Worm (Caenorhabditis elegans) whole organism, early embryonic: Measurements from ENCODE around the gene JC8.16.

Experiments
- B0310.2 ChIP-seq: sonication (generic microtip); optimal IDR thresholded peaks from 2 replicates; lab custom pipeline; 2016; ENCODE audit warnings: mild to moderate bottlenecking, missing genetic modification characterization, missing compliant biosample characterization
- F13C5.2 ChIP-seq: sonication (generic microtip); optimal IDR thresholded peaks from 2 replicates; lab custom pipeline; 2017; ENCODE audit warnings: mild to moderate bottlenecking, missing genetic modification characterization, inconsistent platforms, missing compliant biosample characterization
- aly-1 ChIP-seq: sonication (generic microtip); optimal IDR thresholded peaks from 2 replicates; lab custom pipeline; 2016; ENCODE audit warnings: missing genetic modification characterization, missing compliant biosample characterization
- ama-1 ChIP-seq: fragments of 150-350 bp; optimal IDR thresholded peaks from 2 replicates; lab custom pipeline; 2014
- ceh-13 ChIP-seq: fragments of 200-800 bp; sonication (Bioruptor generic); optimal IDR thresholded peaks from 2 replicates; lab custom pipeline; 2018; ENCODE audit warnings: mild to moderate bottlenecking, missing genetic modification characterization, missing compliant biosample characterization
- ceh-36 ChIP-seq: sonication (generic microtip); optimal IDR thresholded peaks from 2 replicates; lab custom pipeline; 2016; ENCODE audit warnings: missing genetic modification characterization, inconsistent platforms, missing compliant biosample characterization
- ets-7 ChIP-seq: sonication (generic microtip); optimal IDR thresholded peaks from 2 replicates; lab custom pipeline; 2016; ENCODE audit warnings: missing genotype, missing genetic modification characterization, missing compliant biosample characterization
- flt-1 ChIP-seq: fragments of 200-800 bp; sonication (Bioruptor generic); IDR thresholded peaks from 2 replicates; pipeline ENCODE4 v1.3.6; 2022; ENCODE audit warnings: missing genetic modification characterization, missing compliant biosample characterization
- hmbx-1 ChIP-seq: sonication (generic microtip); optimal IDR thresholded peaks from 2 replicates; lab custom pipeline; 2016; ENCODE audit warnings: mild to moderate bottlenecking, missing genetic modification characterization, missing compliant biosample characterization
- hmg-4 ChIP-seq: fragments of 200-800 bp; sonication (Bioruptor generic); optimal IDR thresholded peaks from 2 replicates; lab custom pipeline; 2018; ENCODE audit warnings: mild to moderate bottlenecking, missing genetic modification characterization, missing compliant biosample characterization
- hnd-1 ChIP-seq: sonication (generic microtip); optimal IDR thresholded peaks from 2 replicates; lab custom pipeline; 2016; ENCODE audit warnings: missing genetic modification characterization, missing compliant biosample characterization
- pes-1 ChIP-seq: fragments of 200-800 bp; sonication (Bioruptor generic); IDR thresholded peaks from 2 replicates; pipeline ENCODE4 v1.3.6; 2022; ENCODE audit warnings: missing genetic modification reagents, missing genetic modification characterization, missing compliant biosample characterization
- scrt-1 ChIP-seq: fragments of 200-800 bp; sonication (Bioruptor generic); IDR thresholded peaks from 2 replicates; pipeline ENCODE4 v1.3.6; 2022; ENCODE audit warnings: missing genetic modification characterization, missing compliant biosample characterization
- sea-1 ChIP-seq: fragments of 200-800 bp; sonication (Bioruptor generic); conservative IDR thresholded peaks from 2 replicates; pipeline ENCODE4 v1.3.6; 2022; ENCODE audit warnings: missing genetic modification characterization, missing compliant biosample characterization
- tbx-11 ChIP-seq: fragments of 200-800 bp; sonication (Bioruptor generic); IDR thresholded peaks from 2 replicates; pipeline ENCODE4 v1.3.6; 2022; ENCODE audit warnings: missing genetic modification characterization, missing compliant biosample characterization
- tbx-37 ChIP-seq: fragments of 200-800 bp; sonication (Bioruptor generic); conservative IDR thresholded peaks from 2 replicates; pipeline ENCODE4 v1.3.6; 2022; ENCODE audit warnings: missing genetic modification reagents, missing genetic modification characterization, missing compliant biosample characterization
- tra-4 ChIP-seq: sonication (generic microtip); optimal IDR thresholded peaks from 2 replicates; lab custom pipeline; 2017; ENCODE audit warnings: missing genetic modification characterization, missing compliant biosample characterization

The JC8.16 gene

DNA sequence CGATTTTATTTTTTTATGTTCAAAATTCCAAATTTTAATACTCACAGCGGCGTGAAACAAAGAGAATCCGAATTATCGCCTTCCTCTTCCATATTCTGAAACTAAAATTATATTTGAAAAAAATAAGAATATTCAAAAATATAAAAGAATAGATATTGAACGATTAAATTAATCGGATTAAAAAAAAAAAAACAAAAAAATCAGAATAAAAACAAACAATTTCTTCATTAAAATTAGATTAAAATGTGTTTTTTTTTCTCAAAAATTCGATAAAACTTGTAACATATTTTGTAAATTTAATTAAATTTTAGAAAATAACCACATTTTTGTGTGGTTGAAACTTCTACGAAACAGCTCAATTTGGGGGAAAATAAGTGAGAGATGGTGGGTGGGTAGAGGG is 23.8 kb downstream of the JC8.16 start, which contains the start of gene cpsf-3:
TSS of gene cpsf-3 (minus strand) at position 101 of the 400 bp plus-strand sequence.
- TF ChIP-seq ceh-36 (no peak), ama-1 (lab: Kevin White, UChicago) (no peak), pes-1 (GFP tag; lab: Robert Waterston, UW) (no peak), ets-7 (tag; lab: Kevin White, UChicago) (no peak), sea-1 (GFP tag; lab: Robert Waterston, UW) (no peak), F13C5.2 (no peak), tbx-11 (GFP tag; lab: Robert Waterston, UW) (no peak), aly-1 (tag; lab: Kevin White, UChicago) (no peak), scrt-1 (GFP tag; lab: Robert Waterston, UW) (no peak)

DNA sequence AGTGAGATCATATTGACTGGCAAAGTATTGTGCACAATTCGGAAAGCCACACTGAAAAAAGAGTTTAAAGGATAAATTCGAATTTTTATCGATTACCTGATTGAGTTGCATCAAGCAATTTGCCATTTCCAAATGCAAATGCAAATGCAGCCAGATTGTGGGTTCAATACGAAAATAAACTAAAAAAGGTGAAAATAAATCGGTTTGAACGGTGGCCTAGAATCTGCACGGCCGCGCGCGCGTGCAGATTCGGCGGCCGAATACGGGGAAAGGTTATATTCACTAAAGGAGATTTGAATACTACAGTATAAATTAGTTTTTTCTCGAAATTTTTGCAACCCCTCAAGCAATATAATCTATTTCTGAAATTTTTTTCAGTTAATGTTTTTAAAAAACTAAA is 30.3 kb downstream of the JC8.16 start, which contains the start of gene Y67H2A.10:
TSS of gene Y67H2A.10 (minus strand) at position 184 of the 400 bp plus-strand sequence.
- TF ChIP-seq flt-1 (GFP tag; lab: Robert Waterston, UW) (no peak), tbx-37 (GFP tag; lab: Robert Waterston, UW) (0 out of 2 replicates have a peak, but pooled peaks have one; percentile 27), scrt-1 (GFP tag; lab: Robert Waterston, UW) (no peak), ceh-36 (no peak), ama-1 (lab: Kevin White, UChicago) (no peak), hnd-1 (no peak), sea-1 (GFP tag; lab: Robert Waterston, UW) (no peak), pes-1 (GFP tag; lab: Robert Waterston, UW) (0 out of 2 replicates have a peak, but pooled peaks have one; percentile 9), ets-7 (tag; lab: Kevin White, UChicago) (no peak), ceh-13 (GFP tag; lab: Kevin White, UChicago) (no peak), F13C5.2 (peak; percentile 42), hmbx-1 (tag; lab: Kevin White, UChicago) (no peak)

DNA sequence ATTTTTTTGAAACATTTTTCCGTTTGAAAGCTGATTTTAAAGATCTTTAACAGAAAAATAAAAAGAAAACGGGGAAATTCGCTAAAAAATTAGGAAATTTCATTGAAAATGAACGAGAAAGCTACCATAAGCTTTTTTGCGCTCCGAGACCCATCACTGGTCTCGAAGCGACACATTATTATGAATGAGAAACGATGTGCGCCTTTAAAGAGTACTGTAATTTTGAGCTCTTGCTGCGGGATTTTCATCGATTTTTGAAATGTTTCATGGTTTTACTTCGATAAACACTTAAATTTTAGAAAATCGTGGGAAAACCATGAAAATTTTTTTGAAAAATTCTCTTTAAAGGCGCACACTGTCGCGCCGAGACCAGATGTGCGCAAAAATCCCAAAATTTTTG is 31.3 kb downstream of the JC8.16 start:
- TF ChIP-seq tra-4 (tag; lab: Kevin White, UChicago), result no peak
- no peak for TF ChIP-seq F13C5.2
- no peak for TF ChIP-seq hmbx-1 (tag; lab: Kevin White, UChicago)
- no peak for TF ChIP-seq B0310.2 (tag; lab: Kevin White, UChicago)
- no peak for TF ChIP-seq sea-1 (GFP tag; lab: Robert Waterston, UW)
- TF ChIP-seq hmg-4 (GFP tag; lab: Kevin White, UChicago), result no peak
- TF ChIP-seq ceh-36, result no peak
- no peak for TF ChIP-seq ama-1 (lab: Kevin White, UChicago)
- TF ChIP-seq aly-1 (tag; lab: Kevin White, UChicago), result no peak
- no peak for TF ChIP-seq tbx-11 (GFP tag; lab: Robert Waterston, UW)
- TF ChIP-seq hnd-1, result no peak
- TF ChIP-seq ceh-13 (GFP tag; lab: Kevin White, UChicago), result no peak
- TF ChIP-seq flt-1 (GFP tag; lab: Robert Waterston, UW), result no peak
- no peak for TF ChIP-seq ets-7 (tag; lab: Kevin White, UChicago)

DNA sequence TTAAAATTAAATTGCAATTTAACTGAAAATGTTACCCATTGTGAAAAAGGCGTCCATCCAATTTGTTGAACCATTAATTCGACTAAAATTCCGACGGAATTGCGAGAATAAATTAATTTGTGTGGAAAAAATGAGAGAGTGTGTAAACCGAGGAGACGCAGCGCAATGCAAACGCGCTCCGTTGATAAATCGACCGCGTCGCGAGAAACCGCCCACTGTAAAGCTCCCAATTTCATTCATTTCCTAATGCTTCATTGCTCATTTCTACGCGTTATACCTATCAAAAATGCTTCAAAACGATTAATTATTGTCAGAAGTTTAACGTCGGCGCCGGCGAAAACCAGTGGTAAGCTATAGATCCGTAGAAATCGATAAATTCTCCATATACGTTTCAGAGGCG is 38.8 kb downstream of the JC8.16 start, which contains the start of the genes Y67H2A.2 and micu-1:
TSS of gene Y67H2A.2 (minus strand) at position 74 of the 400 bp plus-strand sequence.
TSS of gene micu-1 (plus strand) at position 181 of the 400 bp plus-strand sequence.
- no peak for TF ChIP-seq B0310.2 (tag; lab: Kevin White, UChicago)
- TF ChIP-seq tbx-11 (GFP tag; lab: Robert Waterston, UW), result no peak
- no peak for TF ChIP-seq ceh-13 (GFP tag; lab: Kevin White, UChicago)
- TF ChIP-seq hmbx-1 (tag; lab: Kevin White, UChicago), result no peak
- peak; percentile 20 for TF ChIP-seq F13C5.2
- 0 out of 2 replicates have a peak, but pooled peaks have one; percentile 32 for TF ChIP-seq flt-1 (GFP tag; lab: Robert Waterston, UW)
- TF ChIP-seq tbx-37 (GFP tag; lab: Robert Waterston, UW), result no peak
- TF ChIP-seq scrt-1 (GFP tag; lab: Robert Waterston, UW), result no peak
- no peak for TF ChIP-seq sea-1 (GFP tag; lab: Robert Waterston, UW)

DNA sequence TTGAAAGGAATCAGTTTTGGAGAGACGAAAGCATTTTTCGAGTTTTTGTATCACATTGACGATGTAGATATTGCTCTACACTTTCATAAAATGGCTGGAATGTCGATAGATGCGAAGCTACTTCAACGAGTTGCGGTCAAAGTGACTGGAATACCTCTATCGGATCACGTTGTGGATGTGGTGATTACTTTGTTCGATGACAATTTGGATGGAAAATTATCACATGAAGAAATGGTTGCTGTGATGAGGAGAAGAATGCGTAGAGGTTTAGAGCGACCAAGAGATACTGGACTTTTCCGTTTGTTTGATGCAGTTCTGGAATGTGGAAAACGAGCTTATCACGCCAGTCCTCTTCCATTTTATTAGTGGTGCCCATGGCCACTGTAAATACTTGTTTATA is 40.7 kb downstream of the JC8.16 start:
- TF ChIP-seq flt-1 (GFP tag; lab: Robert Waterston, UW) (no peak), scrt-1 (GFP tag; lab: Robert Waterston, UW) (no peak), ceh-36 (no peak), sea-1 (GFP tag; lab: Robert Waterston, UW) (no peak), hmg-4 (GFP tag; lab: Kevin White, UChicago) (no peak), ets-7 (tag; lab: Kevin White, UChicago) (no peak), ama-1 (lab: Kevin White, UChicago) (no peak), F13C5.2 (no peak), tbx-37 (GFP tag; lab: Robert Waterston, UW) (no peak), B0310.2 (tag; lab: Kevin White, UChicago) (no peak), tbx-11 (GFP tag; lab: Robert Waterston, UW) (no peak), ceh-13 (GFP tag; lab: Kevin White, UChicago) (no peak)

DNA sequence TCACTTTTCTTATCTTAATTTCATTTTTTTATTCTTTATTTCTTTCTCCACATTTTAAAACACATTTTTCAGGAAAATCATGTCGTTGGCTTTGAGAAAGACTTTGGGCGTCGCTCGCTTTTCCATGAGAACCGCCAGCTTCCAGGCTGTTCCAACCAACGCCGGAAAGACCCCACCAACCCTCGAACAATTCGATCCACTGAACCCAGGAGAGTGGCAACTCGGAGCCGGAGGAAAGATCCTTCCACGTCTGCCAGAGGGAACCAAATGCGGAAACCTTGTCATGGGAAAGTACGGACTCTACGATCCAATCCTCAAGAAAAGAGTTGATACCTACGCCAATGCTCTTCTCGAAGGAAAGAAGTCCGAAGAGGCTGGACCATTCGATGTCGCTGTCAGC is 41.1 kb downstream of the JC8.16 start, which contains the start of gene kdp-1:
TSS of gene kdp-1 (plus strand) at position 80 of the 400 bp plus-strand sequence.
- no peak for TF ChIP-seq sea-1 (GFP tag; lab: Robert Waterston, UW)
- TF ChIP-seq tbx-11 (GFP tag; lab: Robert Waterston, UW), result no peak
- no peak for TF ChIP-seq ceh-36
- TF ChIP-seq ceh-13 (GFP tag; lab: Kevin White, UChicago), result no peak
- TF ChIP-seq pes-1 (GFP tag; lab: Robert Waterston, UW), result no peak
- no peak for TF ChIP-seq tbx-37 (GFP tag; lab: Robert Waterston, UW)
- no peak for TF ChIP-seq hmbx-1 (tag; lab: Kevin White, UChicago)
- no peak for TF ChIP-seq hnd-1
- TF ChIP-seq ets-7 (tag; lab: Kevin White, UChicago), result no peak
- no peak for TF ChIP-seq ama-1 (lab: Kevin White, UChicago)
- no peak for TF ChIP-seq B0310.2 (tag; lab: Kevin White, UChicago)
- TF ChIP-seq flt-1 (GFP tag; lab: Robert Waterston, UW), result no peak
- TF ChIP-seq scrt-1 (GFP tag; lab: Robert Waterston, UW), result no peak
- no peak for TF ChIP-seq hmg-4 (GFP tag; lab: Kevin White, UChicago)
- TF ChIP-seq aly-1 (tag; lab: Kevin White, UChicago), result no peak
- no peak for TF ChIP-seq tra-4 (tag; lab: Kevin White, UChicago)
- TF ChIP-seq F13C5.2, result no peak

DNA sequence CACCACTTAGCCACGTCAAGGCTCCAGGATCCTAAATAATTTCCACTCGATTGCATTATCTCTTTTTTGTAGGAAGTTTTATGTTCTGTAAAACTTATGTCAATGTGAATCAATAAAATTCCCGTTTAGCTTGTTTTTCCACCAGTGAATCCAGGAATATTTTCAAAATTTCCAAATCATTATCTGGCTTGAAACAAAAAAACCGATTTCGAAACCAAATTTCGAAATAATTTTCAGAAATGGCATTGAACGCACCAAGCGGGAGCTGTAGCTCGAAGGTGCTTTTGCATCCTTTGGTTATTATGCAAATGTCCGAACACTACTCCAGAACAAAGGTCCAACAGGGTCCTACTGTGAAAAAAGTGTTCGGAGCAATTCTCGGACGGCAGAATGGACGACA is 41.6 kb downstream of the JC8.16 start, which contains the start of gene csn-6:
TSS of gene csn-6 (plus strand) at position 234 of the 400 bp plus-strand sequence.
- TF ChIP-seq hmg-4 (GFP tag; lab: Kevin White, UChicago), result no peak
- TF ChIP-seq flt-1 (GFP tag; lab: Robert Waterston, UW), result no peak
- no peak for TF ChIP-seq ama-1 (lab: Kevin White, UChicago)
- no peak for TF ChIP-seq aly-1 (tag; lab: Kevin White, UChicago)
- TF ChIP-seq tbx-11 (GFP tag; lab: Robert Waterston, UW), result no peak
- TF ChIP-seq tra-4 (tag; lab: Kevin White, UChicago), result no peak
- TF ChIP-seq tbx-37 (GFP tag; lab: Robert Waterston, UW), result no peak
- no peak for TF ChIP-seq B0310.2 (tag; lab: Kevin White, UChicago)
- no peak for TF ChIP-seq pes-1 (GFP tag; lab: Robert Waterston, UW)
- no peak for TF ChIP-seq scrt-1 (GFP tag; lab: Robert Waterston, UW)
